Fruit fly (Drosophila melanogaster) whole organism, wandering third instar larva: Measurements from ENCODE around the gene hale.

ENCODE experiments used
- Abd-B ChIP-seq: fragments of >200 bp; optimal IDR thresholded peaks from 2 replicates; lab custom pipeline; 2017; ENCODE audit warnings: missing biosample characterization, missing genetic modification characterization
- CG32264 ChIP-seq: fragments of 200-800 bp; sonication (Bioruptor generic); optimal IDR thresholded peaks from 2 replicates; lab custom pipeline; 2016; ENCODE audit warnings: missing biosample characterization, missing genetic modification characterization
- CG9705 ChIP-seq: fragments of 200-800 bp; sonication (Bioruptor generic); optimal IDR thresholded peaks from 2 replicates; lab custom pipeline; 2018; ENCODE audit warnings: missing biosample characterization, mild to moderate bottlenecking, missing genetic modification characterization
- CrebA ChIP-seq: fragments of 200-800 bp; sonication (Bioruptor generic); optimal IDR thresholded peaks from 2 replicates; lab custom pipeline; 2016; ENCODE audit warnings: missing biosample characterization, mild to moderate bottlenecking, missing genetic modification characterization, borderline replicate concordance
- Dif ChIP-seq: fragments of 200-275, 200-300 bp; sonication (Bioruptor generic); optimal IDR thresholded peaks from 2 replicates; lab custom pipeline; 2018; ENCODE audit warnings: missing biosample characterization, missing genetic modification characterization; ENCODE audit not compliant: partially characterized antibody
- GATAd ChIP-seq: sonication (Bioruptor generic); optimal IDR thresholded peaks from 2 replicates; lab custom pipeline; 2016; ENCODE audit warnings: missing biosample characterization, missing genetic modification characterization
- Hr78 ChIP-seq: fragments of >200 bp; optimal IDR thresholded peaks from 2 replicates; lab custom pipeline; 2017; ENCODE audit warnings: missing biosample characterization, missing genetic modification characterization
- Hr83 ChIP-seq: fragments of 200-300 bp; sonication (Bioruptor generic); optimal IDR thresholded peaks from 2 replicates; lab custom pipeline; 2016; ENCODE audit warnings: missing biosample characterization, mild to moderate bottlenecking, missing genetic modification characterization, moderate library complexity; ENCODE audit not compliant: poor library complexity, severe bottlenecking
- Mio ChIP-seq: sonication (Bioruptor generic); optimal IDR thresholded peaks from 2 replicates; lab custom pipeline; 2016; ENCODE audit warnings: missing biosample characterization, missing genetic modification characterization
- Rel ChIP-seq, 2 experiments: fragments of 200-800 bp; sonication (Bioruptor generic) in 1 of 2; optimal IDR thresholded peaks; 2 replicates in 1 of 2; 3 replicates in 1 of 2; lab custom pipeline; 2016 to 2019; ENCODE audit warnings: mild to moderate bottlenecking in 2 of 2, missing biosample characterization in 2 of 2, missing genetic modification characterization in 2 of 2, moderate library complexity in 1 of 2
- Sp1 ChIP-seq: fragments of 200-800 bp; sonication (Bioruptor generic); optimal IDR thresholded peaks from 3 replicates; lab custom pipeline; 2019; ENCODE audit warnings: missing biosample characterization, mild to moderate bottlenecking, missing genetic modification characterization, moderate library complexity
- Vsx2 ChIP-seq: fragments of 200-300, 225-300 bp; sonication (Bioruptor generic); optimal IDR thresholded peaks from 2 replicates; lab custom pipeline; 2018; ENCODE audit warnings: missing biosample characterization, missing genetic modification characterization; ENCODE audit not compliant: partially characterized antibody
- br ChIP-seq: fragments of 200-800 bp; sonication (Bioruptor generic); optimal IDR thresholded peaks from 2 replicates; lab custom pipeline; 2016; ENCODE audit warnings: missing biosample characterization, missing genetic modification characterization
- brk ChIP-seq: fragments of 200-800 bp; sonication (Bioruptor generic); optimal IDR thresholded peaks from 2 replicates; lab custom pipeline; 2016; ENCODE audit warnings: missing biosample characterization, mild to moderate bottlenecking, missing genetic modification characterization
- fru ChIP-seq: fragments of 200-800 bp; sonication (Bioruptor generic); optimal IDR thresholded peaks from 3 replicates; lab custom pipeline; 2016; ENCODE audit warnings: missing biosample characterization, mild to moderate bottlenecking, missing genetic modification characterization
- h ChIP-seq: fragments of 200-800 bp; sonication (Bioruptor generic); optimal IDR thresholded peaks from 3 replicates; lab custom pipeline; 2016; ENCODE audit warnings: missing biosample characterization, mild to moderate bottlenecking, missing genetic modification characterization
- jim ChIP-seq: fragments of 175-275, 200-325 bp; sonication (Bioruptor generic); optimal IDR thresholded peaks from 2 replicates; lab custom pipeline; 2016; ENCODE audit warnings: missing biosample characterization, mild to moderate bottlenecking, missing genetic modification characterization
- pan ChIP-seq: fragments of >200 bp; optimal IDR thresholded peaks from 2 replicates; lab custom pipeline; 2017
- rgr ChIP-seq: fragments of 200-800 bp; sonication (Bioruptor generic); optimal IDR thresholded peaks from 3 replicates; lab custom pipeline; 2016; ENCODE audit warnings: missing biosample characterization, mild to moderate bottlenecking, missing genetic modification characterization
- sage ChIP-seq: fragments of 200-800 bp; sonication (Bioruptor generic); optimal IDR thresholded peaks from 2 replicates; lab custom pipeline; 2016; ENCODE audit warnings: missing biosample characterization, mild to moderate bottlenecking, missing genetic modification characterization
- sv ChIP-seq: fragments of 200-800 bp; sonication (Bioruptor generic); optimal IDR thresholded peaks from 3 replicates; lab custom pipeline; 2016; ENCODE audit warnings: missing biosample characterization, missing genetic modification characterization
- tai ChIP-seq: sonication (Bioruptor generic); optimal IDR thresholded peaks from 2 replicates; lab custom pipeline; 2016; ENCODE audit warnings: missing biosample characterization, missing genetic modification characterization
- usp ChIP-seq: fragments of >200 bp; optimal IDR thresholded peaks from 2 replicates; lab custom pipeline; 2017; ENCODE audit warnings: missing biosample characterization, missing genetic modification characterization

The hale gene

DNA sequence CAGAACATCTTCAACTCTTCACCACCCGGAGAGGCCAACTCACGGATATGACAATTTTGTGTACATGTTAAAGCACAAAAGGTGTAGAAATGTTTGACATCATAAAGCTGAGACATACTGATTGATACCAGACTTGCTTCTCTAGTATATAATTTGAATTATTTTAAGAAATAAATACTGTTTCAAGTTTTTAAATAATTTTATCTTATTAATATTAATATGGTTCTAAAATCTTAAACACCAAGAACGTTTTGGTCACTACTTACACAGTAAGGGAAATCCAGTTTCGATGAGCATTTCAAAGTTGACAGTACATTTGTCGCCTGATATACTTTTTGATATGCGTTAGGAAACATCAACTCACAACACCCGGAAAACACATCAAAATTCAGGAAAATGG is at the start of gene hale, which contains the start of gene schuy:
TSS of gene hale (minus strand) at position 101 of the 400 bp plus-strand sequence.
TSS of gene schuy (plus strand) at position 326 of the 400 bp plus-strand sequence.
- TF ChIP-seq h (GFP tag; lab: Kevin White, UChicago): no peak
- TF ChIP-seq Mio (GFP tag; lab: Kevin White, UChicago): no peak
- no peak for TF ChIP-seq CG32264 (GFP tag; lab: Kevin White, UChicago)
- no peak for TF ChIP-seq rgr (GFP tag; lab: Kevin White, UChicago)
- no peak for TF ChIP-seq sage (GFP tag; lab: Kevin White, UChicago)
- no peak for TF ChIP-seq Hr83 (GFP tag; lab: Kevin White, UChicago)
- no peak for TF ChIP-seq fru (GFP tag; lab: Kevin White, UChicago)
- TF ChIP-seq GATAd (GFP tag; lab: Kevin White, UChicago): no peak
- no peak for TF ChIP-seq br (GFP tag; lab: Kevin White, UChicago)

DNA sequence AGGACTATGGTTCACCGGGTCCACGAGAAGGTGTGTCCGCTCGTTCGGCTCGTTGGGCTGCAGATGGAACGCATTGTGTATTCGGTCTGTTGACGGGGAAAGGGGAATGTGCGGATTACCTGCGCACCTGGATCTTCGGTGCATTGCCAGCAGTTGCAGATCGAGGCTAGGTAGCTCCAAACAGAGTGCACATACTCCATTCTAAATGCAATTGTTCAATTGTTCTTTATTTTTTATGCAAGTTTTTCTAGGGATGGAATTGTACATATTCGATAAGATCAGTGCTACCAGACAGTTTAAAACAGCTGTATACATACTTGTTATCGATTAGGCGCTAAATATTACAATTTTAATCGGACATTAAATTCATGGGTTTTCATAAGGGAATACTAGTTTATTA is 43.1 kb upstream of the hale start, which contains the start of gene Lamtor1:
TSS of gene Lamtor1 (minus strand) at position 268 of the 400 bp plus-strand sequence.
- TF ChIP-seq CG9705: no peak
- no peak for TF ChIP-seq sv (GFP tag; lab: Kevin White, UChicago)
- no peak for TF ChIP-seq Hr78 (GFP tag; lab: Kevin White, UChicago)
- TF ChIP-seq Mio (GFP tag; lab: Kevin White, UChicago): no peak
- no peak for TF ChIP-seq h (GFP tag; lab: Kevin White, UChicago)
- no peak for TF ChIP-seq Rel (GFP tag; optimal IDR thresholded peaks at IDR 0.05; lab: Kevin White, UChicago)
- no peak for TF ChIP-seq Rel (tag; optimal IDR thresholded peaks at IDR 0.05; lab: Kevin White, UChicago)
- no peak for TF ChIP-seq pan (lab: Kevin White, UChicago)
- no peak for TF ChIP-seq Abd-B (GFP tag; lab: Kevin White, UChicago)
- no peak for TF ChIP-seq brk (GFP tag; lab: Kevin White, UChicago)
- TF ChIP-seq Dif (GFP tag; lab: Kevin White, UChicago): no peak

DNA sequence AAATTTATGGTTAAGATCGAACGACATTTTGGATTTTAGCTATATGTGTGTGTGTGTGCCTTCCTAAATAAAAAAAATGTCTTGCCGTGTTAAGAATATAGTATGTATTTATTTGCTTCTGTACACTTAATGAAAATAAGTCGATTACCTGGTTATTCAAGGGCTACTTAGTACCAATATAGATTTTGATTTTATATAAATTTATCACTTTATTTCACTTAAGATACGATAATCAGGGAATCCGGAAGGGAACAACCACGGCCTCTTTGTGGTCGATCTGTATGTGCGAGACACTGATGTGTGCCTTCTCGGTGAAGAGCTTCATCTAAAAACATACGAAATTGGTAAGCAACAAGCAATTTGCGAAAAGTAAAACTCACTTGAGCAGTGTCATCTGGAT is 42.1 kb upstream of the hale start, which contains the start of gene CG14183:
TSS of gene CG14183 (minus strand) at position 101 of the 400 bp plus-strand sequence.
- TF ChIP-seq Abd-B (GFP tag; lab: Kevin White, UChicago): no peak
- TF ChIP-seq Vsx2 (GFP tag; lab: Kevin White, UChicago): no peak
- TF ChIP-seq fru (GFP tag; lab: Kevin White, UChicago): no peak
- no peak for TF ChIP-seq jim (GFP tag; lab: Kevin White, UChicago)
- TF ChIP-seq, all 38 proteins: peak for 0

DNA sequence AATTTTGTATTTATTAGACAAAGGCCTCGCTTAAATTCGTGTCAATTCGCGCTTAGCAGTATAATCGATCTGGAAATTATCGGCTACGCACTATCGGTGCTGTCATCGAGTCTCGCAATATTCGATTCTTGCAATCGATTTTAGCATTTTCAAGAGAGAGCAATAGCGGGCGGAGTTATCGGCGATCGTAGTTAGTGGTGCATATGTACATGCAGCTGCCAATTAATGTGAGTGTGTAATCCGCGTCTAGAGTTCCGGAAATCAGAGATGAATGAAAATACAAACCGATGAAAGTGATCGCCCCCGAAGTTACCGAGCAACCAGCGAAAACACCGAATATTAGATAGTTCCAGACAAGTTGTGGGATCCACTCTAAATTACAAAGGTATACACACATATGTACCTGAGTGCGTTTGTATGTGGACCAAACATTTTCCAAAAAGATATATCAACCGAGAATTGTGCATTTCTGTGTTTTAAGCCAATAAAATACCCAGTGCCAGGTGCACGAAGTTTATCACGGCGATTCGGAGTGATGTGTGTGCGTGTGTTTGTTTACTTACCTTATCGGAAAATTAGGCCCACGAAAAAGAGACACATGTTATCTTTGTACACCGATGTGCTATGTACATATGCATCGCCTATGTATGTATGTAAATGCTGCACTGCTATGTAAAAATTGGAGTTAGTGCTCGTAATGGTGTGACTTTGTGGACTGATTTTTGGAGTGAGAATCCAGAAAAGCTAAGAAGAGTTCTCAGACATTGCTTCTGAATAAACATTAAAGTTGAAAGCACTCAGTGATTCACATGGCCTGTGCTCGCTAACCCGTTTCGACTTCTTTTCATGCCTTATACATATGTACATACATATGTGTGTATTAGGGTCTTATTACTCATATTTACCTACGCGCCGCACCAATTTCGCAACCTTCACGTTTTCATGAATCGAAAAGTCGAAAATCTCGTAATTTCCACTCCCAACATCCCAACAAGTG is 20.9 kb upstream of the hale start:
- TF ChIP-seq CG32264 (GFP tag; lab: Kevin White, UChicago): no peak
- peak; percentile 34 for TF ChIP-seq tai (GFP tag; lab: Kevin White, UChicago)
- no peak for TF ChIP-seq Rel (GFP tag; optimal IDR thresholded peaks at IDR 0.05; lab: Kevin White, UChicago)
- TF ChIP-seq Rel (tag; optimal IDR thresholded peaks at IDR 0.05; lab: Kevin White, UChicago): peak; percentile 77
- no peak for TF ChIP-seq sage (GFP tag; lab: Kevin White, UChicago)
- no peak for TF ChIP-seq h (GFP tag; lab: Kevin White, UChicago)
- TF ChIP-seq Hr78 (GFP tag; lab: Kevin White, UChicago): no peak
- no peak for TF ChIP-seq pan (lab: Kevin White, UChicago)
- no peak for TF ChIP-seq Abd-B (GFP tag; lab: Kevin White, UChicago)
- no peak for TF ChIP-seq Sp1
- no peak for TF ChIP-seq CrebA
- no peak for TF ChIP-seq CG9705
- no peak for TF ChIP-seq usp (GFP tag; lab: Kevin White, UChicago)

DNA sequence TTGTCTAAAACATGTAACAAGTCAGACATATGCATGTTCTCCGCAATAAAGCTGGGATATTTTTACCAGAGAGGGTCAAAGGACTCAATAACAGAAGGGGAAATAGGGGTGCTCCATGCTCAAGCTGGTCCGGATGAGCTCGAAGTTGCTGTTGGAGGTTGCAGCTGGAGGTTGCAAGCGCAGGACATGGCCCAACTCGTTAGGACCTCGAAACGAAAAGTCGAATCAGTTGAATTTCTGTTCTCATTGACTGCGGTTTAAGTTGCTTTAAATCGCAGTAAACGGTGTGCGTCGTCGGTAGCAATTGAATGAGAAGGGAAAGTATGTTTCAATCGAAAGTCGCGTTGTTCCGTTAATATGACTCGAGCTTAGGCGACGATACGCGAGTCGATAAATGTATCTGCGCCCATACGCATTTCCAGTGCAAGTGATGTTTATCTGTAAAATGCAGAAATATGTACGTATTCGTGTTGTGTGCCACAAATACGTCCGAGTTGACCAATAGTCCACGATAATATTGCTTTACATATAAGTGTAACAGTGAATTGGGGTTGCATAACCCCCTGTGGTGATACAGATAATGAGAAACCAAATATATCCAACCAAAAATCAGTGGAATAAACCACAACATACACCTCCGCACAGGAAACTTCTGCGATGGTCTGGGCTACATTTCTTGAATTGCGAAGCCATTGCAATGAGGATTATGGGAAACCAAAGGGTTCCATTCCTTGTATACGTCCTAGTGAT is 19.5 kb upstream of the hale start, which contains the start of gene kug:
TSS of gene kug (plus strand) at position 269 of the 750 bp plus-strand sequence.
- no peak for TF ChIP-seq CG32264 (GFP tag; lab: Kevin White, UChicago)
- no peak for TF ChIP-seq brk (GFP tag; lab: Kevin White, UChicago)
